Fruit fly (Drosophila melanogaster): Measurements from ENCODE around the gene Csk.

DNA sequence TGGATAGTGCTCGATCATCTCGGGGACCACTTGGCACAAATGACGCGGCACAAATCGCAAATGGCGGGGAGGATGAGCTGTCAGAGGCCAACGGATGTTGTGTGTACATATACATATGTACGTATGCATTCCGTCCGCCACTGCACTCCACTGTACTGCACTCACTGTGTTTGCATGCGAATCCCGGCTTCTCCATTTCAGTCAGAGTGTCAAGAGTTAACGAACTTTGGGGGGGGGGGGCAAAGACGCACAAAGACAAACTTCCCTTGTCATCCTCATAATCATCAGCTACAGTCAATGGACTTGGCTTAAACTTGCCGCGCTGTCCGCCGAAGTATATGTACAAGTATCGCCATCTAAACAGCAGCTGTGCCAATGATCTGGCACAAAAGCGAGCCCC, 36.4 kb downstream of the Csk start:
- TF ChIP-seq Hr83 (GFP tag; optimal IDR thresholded peaks at IDR 0.05; ENCODE audit: poor library complexity, severe bottlenecking) (no peak), Vsx2 (GFP tag; optimal IDR thresholded peaks at IDR 0.05; ENCODE audit: partially characterized antibody) (no peak), lola (GFP tag; optimal IDR thresholded peaks at IDR 0.05) (no peak), Dif (GFP tag; optimal IDR thresholded peaks at IDR 0.05; ENCODE audit: partially characterized antibody) (no peak), Jra (GFP tag; optimal IDR thresholded peaks at IDR 0.05) (no peak), CG9705 (GFP tag; optimal IDR thresholded peaks at IDR 0.05) (no peak), psq (GFP tag; optimal IDR thresholded peaks at IDR 0.05) (no peak), Hr78 (GFP tag; optimal IDR thresholded peaks at IDR 0.05) (no peak), dl (GFP tag; optimal IDR thresholded peaks at IDR 0.05; ENCODE audit: insufficient read depth in 1 of 2, partially characterized antibody in 2 of 2) (no peak), Dfd (GFP tag; optimal IDR thresholded peaks at IDR 0.05) (no peak), woc (GFP tag; optimal IDR thresholded peaks at IDR 0.05) (no peak), HLH106 (tag; optimal IDR thresholded peaks at IDR 0.05) (no peak)
